Fruit fly (Drosophila melanogaster): Measurements from ENCODE around the gene anchor.

DNA sequence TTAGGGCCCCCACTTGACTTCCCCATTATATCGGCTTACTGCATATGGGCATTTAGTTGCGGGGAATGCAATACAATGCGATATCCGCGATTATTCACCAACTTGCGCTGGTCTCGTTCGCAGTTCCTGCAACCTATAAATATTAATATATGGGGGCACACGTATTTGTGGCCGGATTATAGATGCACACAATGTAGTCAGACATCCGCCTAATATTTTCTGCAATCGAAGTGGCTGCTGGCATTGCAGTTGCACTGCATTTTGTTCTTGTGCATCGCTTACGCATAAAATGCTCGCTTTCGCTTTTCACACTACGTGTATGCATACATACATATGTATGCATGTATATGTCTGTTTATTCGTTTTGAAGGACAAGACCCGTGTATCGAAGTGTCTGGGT is 32.9 kb upstream of the anchor start:
- TF ChIP-seq CG8478 (optimal IDR thresholded peaks at IDR 0.05) (no peak), CTCF (optimal IDR thresholded peaks at IDR 0.05) (no peak)
